Fruit fly (Drosophila melanogaster): ENCODE measurements around the gene CG34316.

Gene CG34316

dm6 chr3R:15275158-15275623, 44.8 kb downstream of the CG34316 start, which contains the start of the genes Cp190 and CG4338 (continued):
- peak; percentile 68; the same call in 2 of the 3 replicates for TF ChIP-seq CG7963 (GFP tag; IDR thresholded peaks at IDR 0.05; ENCODE audit: partially characterized antibody)
- peak; percentile 81 for TF ChIP-seq CG15479 (GFP tag; optimal IDR thresholded peaks at IDR 0.05)
- TF ChIP-seq tap (tag; optimal IDR thresholded peaks at IDR 0.05) = peak; percentile 98
- no peak for TF ChIP-seq aop (GFP tag; IDR thresholded peaks at IDR 0.05)
- peak; percentile 98 for TF ChIP-seq Xrp1 (GFP tag; IDR thresholded peaks at IDR 0.05)
- TF ChIP-seq CG31388 (GFP tag; optimal IDR thresholded peaks at IDR 0.05) = peak; percentile 95
- peak; percentile 97 for TF ChIP-seq kni (GFP tag; optimal IDR thresholded peaks at IDR 0.05)
- peak; percentile 95 for TF ChIP-seq kah (GFP tag; optimal IDR thresholded peaks at IDR 0.05)
- TF ChIP-seq HmgD (GFP tag; optimal IDR thresholded peaks at IDR 0.05) = peak; percentile 77
- peak; percentile 99 for TF ChIP-seq CG8924 (tag; optimal IDR thresholded peaks at IDR 0.05)
- TF ChIP-seq prd (optimal IDR thresholded peaks at IDR 0.05) = no peak
- TF ChIP-seq prd (GFP tag; IDR thresholded peaks at IDR 0.05) = peak; percentile 98
- TF ChIP-seq cas (GFP tag; IDR thresholded peaks at IDR 0.05) = peak; percentile 88
- TF ChIP-seq Dek (tag; optimal IDR thresholded peaks at IDR 0.05) = peak; percentile 98
- TF ChIP-seq CG30403 (GFP tag; optimal IDR thresholded peaks at IDR 0.05) = peak; percentile 99
- peak; percentile 80 for TF ChIP-seq CG13287 (GFP tag; IDR thresholded peaks at IDR 0.05; ENCODE audit: partially characterized antibody)
- no peak for TF ChIP-seq Tbp (GFP tag; optimal IDR thresholded peaks at IDR 0.05)
- peak; percentile 99 for TF ChIP-seq CG2712 (tag; optimal IDR thresholded peaks at IDR 0.05)
- peak; percentile 19 for TF ChIP-seq Kr (GFP tag; optimal IDR thresholded peaks at IDR 0.05)
- TF ChIP-seq CG17568 (GFP tag; optimal IDR thresholded peaks at IDR 0.05) = peak; percentile 94
- peak; percentile 96 for TF ChIP-seq CG3407 (GFP tag; optimal IDR thresholded peaks at IDR 0.05)
- TF ChIP-seq CG30020 (tag; optimal IDR thresholded peaks at IDR 0.05) = peak; percentile 93
- TF ChIP-seq ewg (GFP tag; optimal IDR thresholded peaks at IDR 0.05) = peak; percentile 94
- TF ChIP-seq CG6854 (GFP tag; optimal IDR thresholded peaks at IDR 0.05) = peak; percentile 95
- TF ChIP-seq CG4730 (GFP tag; IDR thresholded peaks at IDR 0.05) = no peak; the same call in none of the 2 replicates
- TF ChIP-seq CG43689 (GFP tag; IDR thresholded peaks at IDR 0.05) = peak; percentile 85; the same call in 1 of the 2 replicates
- peak; percentile 98 for TF ChIP-seq esg (GFP tag; conservative IDR thresholded peaks at IDR 0.05)
- TF ChIP-seq CG10565 (GFP tag; optimal IDR thresholded peaks at IDR 0.05) = peak; percentile 61
- TF ChIP-seq ttk (GFP tag; IDR thresholded peaks at IDR 0.05) = peak; percentile 96
- peak; percentile 66 for TF ChIP-seq CG9876 (GFP tag; optimal IDR thresholded peaks at IDR 0.05)
- no peak for TF ChIP-seq hth (optimal IDR thresholded peaks at IDR 0.05)
- 0 out of 4 replicates have a peak, but pooled peaks have one; percentile 68 for TF ChIP-seq chinmo (GFP tag; IDR thresholded peaks at IDR 0.05; ENCODE audit: partially characterized antibody)
- TF ChIP-seq ATbp (GFP tag; optimal IDR thresholded peaks at IDR 0.05) = peak; percentile 96
- peak; percentile 99 for TF ChIP-seq CG10543 (GFP tag; optimal IDR thresholded peaks at IDR 0.05)
- peak; percentile 95 for TF ChIP-seq kay (GFP tag; optimal IDR thresholded peaks at IDR 0.05)
- TF ChIP-seq nmo (GFP tag; optimal IDR thresholded peaks at IDR 0.05) = peak; percentile 99
- TF ChIP-seq seq (GFP tag; IDR thresholded peaks at IDR 0.05) = peak; percentile 96
- TF ChIP-seq Eip74EF (GFP tag; optimal IDR thresholded peaks at IDR 0.05) = peak in 1 of 2 experiments; percentile 98
- peak; percentile 89 for TF ChIP-seq Ravus (GFP tag; IDR thresholded peaks at IDR 0.05)
- peak; percentile 89 for TF ChIP-seq CG8359 (GFP tag; optimal IDR thresholded peaks at IDR 0.05; ENCODE audit: borderline replicate concordance)
- TF ChIP-seq gsb (GFP tag; IDR thresholded peaks at IDR 0.05) = peak; percentile 92
- TF ChIP-seq ap (GFP tag; IDR thresholded peaks at IDR 0.05) = peak; percentile 91
- TF ChIP-seq CG18619 (GFP tag; optimal IDR thresholded peaks at IDR 0.05) = peak; percentile 98
- TF ChIP-seq nau (GFP tag; optimal IDR thresholded peaks at IDR 0.05) = no peak
- TF ChIP-seq gt (GFP tag; IDR thresholded peaks at IDR 0.05) = peak; percentile 91
- TF ChIP-seq CG3838 (GFP tag; optimal IDR thresholded peaks at IDR 0.05) = peak; percentile 93
- TF ChIP-seq gsb-n (tag; optimal IDR thresholded peaks at IDR 0.05) = peak; percentile 98
- TF ChIP-seq CG16815 (GFP tag; optimal IDR thresholded peaks at IDR 0.05) = peak; percentile 97
- TF ChIP-seq BEAF-32 (GFP tag; optimal IDR thresholded peaks at IDR 0.05) = peak; percentile 93
- TF ChIP-seq CG12659 (GFP tag; optimal IDR thresholded peaks at IDR 0.05) = peak; percentile 99

All from whole organism, embryonic.